Fruit fly (Drosophila melanogaster) whole organism, embryonic: ENCODE results near the gene CG12310.

ENCODE experiments used
- Adf1 ChIP-seq: fragments of 200-800 bp; sonication (Bioruptor generic); IDR thresholded peaks from 2 replicates; pipeline ENCODE4 v1.3.6; 2022; ENCODE audit warnings: missing biosample characterization, missing genetic modification characterization
- BtbVII ChIP-seq: fragments of 200-800 bp; sonication (Bioruptor generic); optimal IDR thresholded peaks from 3 replicates; lab custom pipeline; 2017; ENCODE audit warnings: missing biosample characterization, mild to moderate bottlenecking, missing genetic modification characterization
- CG1024 ChIP-seq: fragments of 200-800 bp; sonication (Bioruptor generic); IDR thresholded peaks from 2 replicates; pipeline ENCODE4 v1.3.6; 2022; ENCODE audit warnings: missing biosample characterization, missing genetic modification characterization
- CG11093 ChIP-seq: fragments of 200-800 bp; sonication (Bioruptor generic); IDR thresholded peaks from 3 replicates; pipeline ENCODE4 v1.3.6; 2022; ENCODE audit warnings: missing biosample characterization, missing genetic modification characterization
- CG11504 ChIP-seq: fragments of 200-800 bp; sonication (Bioruptor generic); optimal IDR thresholded peaks from 3 replicates; lab custom pipeline; 2019; ENCODE audit warnings: missing biosample characterization, mild to moderate bottlenecking, missing genetic modification characterization, moderate library complexity
- CG13287 ChIP-seq: fragments of 200-800 bp; sonication (Bioruptor generic); IDR thresholded peaks from 2 replicates; pipeline ENCODE4 v1.3.6; 2022; ENCODE audit warnings: missing biosample characterization, missing genetic modification characterization; ENCODE audit not compliant: partially characterized antibody
- CG14710 ChIP-seq: fragments of 200-800 bp; sonication (Bioruptor generic); optimal IDR thresholded peaks from 3 replicates; lab custom pipeline; 2019; ENCODE audit warnings: missing biosample characterization, mild to moderate bottlenecking, missing genetic modification characterization, moderate library complexity
- CG15514 ChIP-seq: fragments of 200-800 bp; sonication (Bioruptor generic); optimal IDR thresholded peaks from 3 replicates; lab custom pipeline; 2017; ENCODE audit warnings: missing biosample characterization, missing genetic modification characterization, mild to moderate bottlenecking, moderate library complexity, missing genetic modification reagents
- CG18599 ChIP-seq: fragments of 200-800 bp; sonication (Bioruptor generic); optimal IDR thresholded peaks from 3 replicates; lab custom pipeline; 2017; ENCODE audit warnings: missing biosample characterization, missing genetic modification characterization, mild to moderate bottlenecking, moderate library complexity, missing genetic modification reagents
- CG30403 ChIP-seq: fragments of 200-800 bp; sonication (Bioruptor generic); optimal IDR thresholded peaks from 3 replicates; lab custom pipeline; 2016; ENCODE audit warnings: missing biosample characterization, missing genetic modification characterization
- CG32767 ChIP-seq: fragments of 200-800 bp; sonication (Bioruptor generic); IDR thresholded peaks from 2 replicates; pipeline ENCODE4 v1.3.6; 2022; ENCODE audit warnings: missing biosample characterization, missing genetic modification characterization
- CG3838 ChIP-seq: fragments of 200-800 bp; sonication (Bioruptor generic); optimal IDR thresholded peaks from 3 replicates; lab custom pipeline; 2016; ENCODE audit warnings: missing biosample characterization, missing genetic modification characterization
- CG6689 ChIP-seq: fragments of 200-800 bp; sonication (Bioruptor generic); IDR thresholded peaks from 2 replicates; pipeline ENCODE4 v1.3.6; 2022; ENCODE audit warnings: missing biosample characterization, missing genetic modification characterization
- CG7271 ChIP-seq: fragments of 200-800 bp; sonication (Bioruptor generic); optimal IDR thresholded peaks from 2 replicates; lab custom pipeline; 2018; ENCODE audit warnings: missing biosample characterization, mild to moderate bottlenecking, missing genetic modification characterization, moderate library complexity
- CG7963 ChIP-seq: fragments of 200-800 bp; sonication (Bioruptor generic); IDR thresholded peaks from 3 replicates; pipeline ENCODE4 v1.3.6; 2022; ENCODE audit warnings: missing biosample characterization, missing genetic modification characterization; ENCODE audit not compliant: partially characterized antibody
- CG8388 ChIP-seq: fragments of 200-800 bp; sonication (Bioruptor generic); optimal IDR thresholded peaks from 2 replicates; lab custom pipeline; 2019; ENCODE audit warnings: missing biosample characterization, mild to moderate bottlenecking, missing genetic modification characterization, moderate library complexity
- CG8478 ChIP-seq: fragments of >200 bp; optimal IDR thresholded peaks from 2 replicates; lab custom pipeline; 2018
- CG9215 ChIP-seq: fragments of 200-800 bp; sonication (Bioruptor generic); IDR thresholded peaks from 2 replicates; pipeline ENCODE4 v1.3.6; 2022; ENCODE audit warnings: missing biosample characterization, missing genetic modification characterization
- CG9727 ChIP-seq: fragments of 200-800 bp; sonication (Bioruptor generic); optimal IDR thresholded peaks from 3 replicates; lab custom pipeline; 2017; ENCODE audit warnings: missing biosample characterization, mild to moderate bottlenecking, missing genetic modification characterization
- Dad ChIP-seq: fragments of 200-800 bp; sonication (Bioruptor generic); optimal IDR thresholded peaks from 3 replicates; lab custom pipeline; 2016; ENCODE audit warnings: missing biosample characterization, missing genetic modification characterization
- Dfd ChIP-seq, 2 experiments: fragments of >200 bp; optimal IDR thresholded peaks; 2 replicates each; lab custom pipeline; 2017; ENCODE audit warnings: missing biosample characterization in 2 of 2, missing genetic modification characterization in 2 of 2
- Dll ChIP-seq: fragments of 200-800 bp; sonication (Bioruptor generic); IDR thresholded peaks from 4 replicates; pipeline ENCODE4 v1.3.6; 2022; ENCODE audit warnings: missing biosample characterization, missing genetic modification characterization; ENCODE audit not compliant: partially characterized antibody
- Dp ChIP-seq: fragments of 200-800 bp; sonication (Bioruptor generic); optimal IDR thresholded peaks from 2 replicates; lab custom pipeline; 2018; ENCODE audit warnings: missing biosample characterization, mild to moderate bottlenecking, missing genetic modification characterization, moderate library complexity
- Elba2 ChIP-seq: fragments of 200-800 bp; sonication (Bioruptor generic); optimal IDR thresholded peaks from 3 replicates; lab custom pipeline; 2016; ENCODE audit warnings: missing biosample characterization, missing genetic modification characterization
- H2.0 ChIP-seq: fragments of 200-800 bp; sonication (Bioruptor generic); IDR thresholded peaks from 2 replicates; pipeline ENCODE4 v1.3.6; 2022; ENCODE audit warnings: missing biosample characterization, missing genetic modification characterization
- HLH3B ChIP-seq: fragments of 200-800 bp; sonication (Bioruptor generic); IDR thresholded peaks from 2 replicates; pipeline ENCODE4 v1.3.6; 2022; ENCODE audit warnings: missing biosample characterization, missing genetic modification characterization
- HLHmδ ChIP-seq: fragments of 200-800 bp; sonication (Bioruptor generic); optimal IDR thresholded peaks from 2 replicates; lab custom pipeline; 2018; ENCODE audit warnings: missing biosample characterization, mild to moderate bottlenecking, missing genetic modification characterization, moderate library complexity
- Med ChIP-seq: fragments of 200-800 bp; sonication (Bioruptor generic); peaks from one replicate; lab custom pipeline; 2016; ENCODE audit warnings: missing biosample characterization, missing genetic modification characterization, mild to moderate bottlenecking, inconsistent platforms, moderate library complexity
- NFAT ChIP-seq: fragments of 200-800 bp; sonication (Bioruptor generic); IDR thresholded peaks from 2 replicates; pipeline ENCODE4 v1.3.6; 2022; ENCODE audit warnings: missing biosample characterization, missing genetic modification characterization
- Sin3A ChIP-seq: fragments of >200 bp; optimal IDR thresholded peaks from 2 replicates; lab custom pipeline; 2018
- Ssrp ChIP-seq: fragments of 200-800 bp; sonication (Bioruptor generic); optimal IDR thresholded peaks from 2 replicates; lab custom pipeline; 2018; ENCODE audit warnings: missing biosample characterization, mild to moderate bottlenecking, missing genetic modification characterization, moderate library complexity
- TFAM ChIP-seq: fragments of 200-800 bp; sonication (Bioruptor generic); optimal IDR thresholded peaks from 2 replicates; lab custom pipeline; 2017; ENCODE audit warnings: missing biosample characterization, missing genetic modification characterization, inconsistent platforms
- YL-1 ChIP-seq: fragments of 200-800 bp; sonication (Bioruptor generic); optimal IDR thresholded peaks from 3 replicates; lab custom pipeline; 2017; ENCODE audit warnings: missing biosample characterization, mild to moderate bottlenecking, missing genetic modification characterization
- bab2 ChIP-seq: fragments of 200-800 bp; sonication (Bioruptor generic); optimal IDR thresholded peaks from 2 replicates; lab custom pipeline; 2016; ENCODE audit warnings: missing biosample characterization, missing genetic modification characterization
- btn ChIP-seq: fragments of 200-800 bp; sonication (Bioruptor generic); optimal IDR thresholded peaks from 2 replicates; lab custom pipeline; 2016; ENCODE audit warnings: missing biosample characterization, missing genetic modification characterization
- cato ChIP-seq: fragments of 200-800 bp; sonication (Bioruptor generic); optimal IDR thresholded peaks from 2 replicates; lab custom pipeline; 2016; ENCODE audit warnings: missing biosample characterization, missing genetic modification characterization, borderline replicate concordance
- emc ChIP-seq: fragments of 200-800 bp; sonication (Bioruptor generic); optimal IDR thresholded peaks from 2 replicates; lab custom pipeline; 2016; ENCODE audit warnings: missing biosample characterization, missing genetic modification characterization
- exex ChIP-seq: fragments of 200-800 bp; sonication (Bioruptor generic); optimal IDR thresholded peaks from 4 replicates; lab custom pipeline; 2018; ENCODE audit warnings: missing biosample characterization, mild to moderate bottlenecking, missing genetic modification characterization, moderate library complexity
- gro ChIP-seq: fragments of 200-800 bp; sonication (Bioruptor generic); optimal IDR thresholded peaks from 2 replicates; lab custom pipeline; 2016; ENCODE audit warnings: missing biosample characterization, missing genetic modification characterization
- hth ChIP-seq: fragments of >200 bp; optimal IDR thresholded peaks from 2 replicates; lab custom pipeline; 2017; ENCODE audit warnings: inconsistent platforms
- jumu ChIP-seq: fragments of 200-800 bp; sonication (Bioruptor generic); optimal IDR thresholded peaks from 3 replicates; lab custom pipeline; 2016; ENCODE audit warnings: missing biosample characterization, missing genetic modification characterization
- lbe ChIP-seq: fragments of 200-800 bp; sonication (Bioruptor generic); optimal IDR thresholded peaks from 2 replicates; lab custom pipeline; 2016; ENCODE audit warnings: missing biosample characterization, mild to moderate bottlenecking, missing genetic modification characterization
- nmo ChIP-seq: fragments of 200-800 bp; sonication (Bioruptor generic); optimal IDR thresholded peaks from 2 replicates; lab custom pipeline; 2018; ENCODE audit warnings: missing biosample characterization, mild to moderate bottlenecking, missing genetic modification characterization, moderate library complexity
- org-1 ChIP-seq: fragments of 200-800 bp; sonication (Bioruptor generic); optimal IDR thresholded peaks from 2 replicates; lab custom pipeline; 2017; ENCODE audit warnings: missing biosample characterization, missing genetic modification characterization
- rib ChIP-seq: fragments of 200-800 bp; sonication (Bioruptor generic); IDR thresholded peaks from 2 replicates; pipeline ENCODE4 v1.3.6; 2022; ENCODE audit warnings: missing biosample characterization, missing genetic modification characterization
- run ChIP-seq: fragments of 200-800 bp; sonication (Bioruptor generic); optimal IDR thresholded peaks from 3 replicates; lab custom pipeline; 2018; ENCODE audit warnings: missing biosample characterization, mild to moderate bottlenecking, missing genetic modification characterization
- sens ChIP-seq: fragments of 200-800 bp; sonication (Bioruptor generic); peaks from one replicate; lab custom pipeline; 2016; ENCODE audit warnings: missing biosample characterization, missing genetic modification characterization
- seq ChIP-seq: fragments of 200-800 bp; sonication (Bioruptor generic); IDR thresholded peaks from 2 replicates; pipeline ENCODE4 v1.3.6; 2022; ENCODE audit warnings: missing biosample characterization, missing genetic modification characterization
- ssp ChIP-seq: fragments of 200-800 bp; sonication (Bioruptor generic); IDR thresholded peaks from 2 replicates; pipeline ENCODE4 v1.3.6; 2022; ENCODE audit warnings: missing biosample characterization, missing genetic modification characterization
- tll ChIP-seq, 2 experiments: fragments of 200-800 bp in 1 of 2; fragments of >200 bp in 1 of 2; sonication (Bioruptor generic) in 1 of 2; optimal IDR thresholded peaks; 2 replicates each; lab custom pipeline; 2017 to 2019; ENCODE audit warnings: missing biosample characterization in 2 of 2, missing genetic modification characterization in 2 of 2, mild to moderate bottlenecking in 1 of 2, moderate library complexity in 1 of 2
- trh ChIP-seq: fragments of 200-800 bp; sonication (Bioruptor generic); optimal IDR thresholded peaks from 2 replicates; lab custom pipeline; 2016; ENCODE audit warnings: missing biosample characterization, missing genetic modification characterization
- tx ChIP-seq: fragments of 200-800 bp; sonication (Bioruptor generic); optimal IDR thresholded peaks from 2 replicates; lab custom pipeline; 2016; ENCODE audit warnings: missing biosample characterization, missing genetic modification characterization

The CG12310 gene

dm6 chr3L:15097878-15098520 lies 47.4 kb upstream of the CG12310 start, which contains the start of gene Ctps (continued):
- no peak for TF ChIP-seq HLHmδ (GFP tag; lab: Kevin White, UChicago)
- TF ChIP-seq HLH3B (GFP tag; lab: Robert Waterston, UW): no peak
- peak; percentile 14; the same call in 1 of the 2 replicates for TF ChIP-seq CG13287 (GFP tag; lab: Robert Waterston, UW)
- TF ChIP-seq Adf1 (GFP tag; lab: Robert Waterston, UW): no peak
- TF ChIP-seq seq: no peak
- no peak for TF ChIP-seq btn (GFP tag; lab: Kevin White, UChicago)
- no peak for TF ChIP-seq TFAM (GFP tag; lab: Kevin White, UChicago)
- no peak for TF ChIP-seq Dad (GFP tag; lab: Kevin White, UChicago)
- TF ChIP-seq CG1024 (GFP tag; lab: Robert Waterston, UW): no peak
- TF ChIP-seq CG7963 (GFP tag; lab: Robert Waterston, UW): no peak
- no peak for TF ChIP-seq NFAT
- no peak for TF ChIP-seq emc
- TF ChIP-seq tx (GFP tag; lab: Kevin White, UChicago): no peak
- TF ChIP-seq CG15514 (GFP tag; lab: Kevin White, UChicago): peak; percentile 64
- TF ChIP-seq CG11093 (GFP tag; lab: Robert Waterston, UW): no peak
- TF ChIP-seq bab2 (GFP tag; lab: Kevin White, UChicago): no peak
- no peak for TF ChIP-seq tll (GFP tag; optimal IDR thresholded peaks at IDR 0.05; lab: Kevin White, UChicago)
- TF ChIP-seq CG9727 (GFP tag; lab: Kevin White, UChicago): no peak
- no peak for TF ChIP-seq CG8388
- no peak for TF ChIP-seq lbe (GFP tag; lab: Kevin White, UChicago)
- no peak for TF ChIP-seq rib (GFP tag; lab: Robert Waterston, UW)
- TF ChIP-seq CG6689 (GFP tag; lab: Robert Waterston, UW): no peak
- no peak for TF ChIP-seq exex (tag; lab: Kevin White, UChicago)
- no peak for TF ChIP-seq Dfd (GFP tag; optimal IDR thresholded peaks at IDR 0.05; lab: Kevin White, UChicago)
- peak; percentile 35 for TF ChIP-seq gro (GFP tag; lab: Kevin White, UChicago)
- peak; percentile 28 for TF ChIP-seq CG11504 (tag; lab: Kevin White, UChicago)
- no peak for TF ChIP-seq jumu (GFP tag; lab: Kevin White, UChicago)
- no peak for TF ChIP-seq CG9215 (GFP tag; lab: Robert Waterston, UW)
- no peak for TF ChIP-seq nmo (GFP tag; lab: Kevin White, UChicago)
- no peak for TF ChIP-seq ssp
- peak; percentile 67 for TF ChIP-seq sens
- peak; percentile 86 for TF ChIP-seq Dp (GFP tag; lab: Kevin White, UChicago)
- peak; percentile 91 for TF ChIP-seq Med
- TF ChIP-seq org-1 (GFP tag; lab: Kevin White, UChicago): no peak
- no peak for TF ChIP-seq Dll (GFP tag; lab: Robert Waterston, UW)
- no peak for TF ChIP-seq CG30403 (GFP tag; lab: Kevin White, UChicago)
- no peak for TF ChIP-seq trh (GFP tag; lab: Kevin White, UChicago)
- TF ChIP-seq H2.0 (GFP tag; lab: Robert Waterston, UW): no peak
- no peak for TF ChIP-seq BtbVII (GFP tag; lab: Kevin White, UChicago)
- no peak for TF ChIP-seq hth (lab: Kevin White, UChicago)
- no peak for TF ChIP-seq Ssrp (tag; lab: Kevin White, UChicago)
- TF ChIP-seq CG18599: no peak
- no peak for TF ChIP-seq CG32767
- no peak for TF ChIP-seq CG3838 (GFP tag; lab: Kevin White, UChicago)
- TF ChIP-seq Sin3A: no peak
- peak; percentile 26 for TF ChIP-seq CG14710
- TF ChIP-seq CG8478 (lab: Kevin White, UChicago): no peak
- TF ChIP-seq CG7271 (tag; lab: Kevin White, UChicago): no peak
- peak; percentile 28 for TF ChIP-seq YL-1 (GFP tag; lab: Kevin White, UChicago)
- no peak for TF ChIP-seq run (tag; lab: Kevin White, UChicago)
- TF ChIP-seq cato (GFP tag; lab: Kevin White, UChicago): no peak
- TF ChIP-seq Elba2: no peak
